Fruit fly (Drosophila melanogaster): ENCODE data around the gene CG13999.

The CG13999 gene

DNA sequence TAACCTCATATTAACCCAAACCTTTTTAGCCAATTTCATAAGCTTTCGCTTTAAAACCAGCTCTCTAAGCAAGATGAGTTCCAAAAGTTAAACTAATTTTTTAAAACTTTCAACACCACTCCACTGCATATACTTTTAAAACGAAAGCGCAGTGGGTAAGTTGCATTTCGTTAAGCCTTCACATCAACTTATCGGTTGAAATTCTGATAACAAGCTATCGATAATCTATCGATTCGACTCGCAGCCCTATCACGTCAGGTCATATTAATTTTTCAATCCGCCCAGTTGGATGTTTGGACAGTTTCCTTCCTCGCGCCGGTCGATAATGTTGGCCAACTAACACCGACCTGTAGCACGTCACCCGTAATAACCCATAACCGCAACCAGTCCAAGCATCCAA lies 29.8 kb upstream of the CG13999 start, which contains the start of gene ifc (continued):
- TF ChIP-seq Eip74EF (GFP tag; optimal IDR thresholded peaks at IDR 0.05) (peak in 1 of 2 experiments; percentile 53), CG4617 (GFP tag; optimal IDR thresholded peaks at IDR 0.05; ENCODE audit: borderline replicate concordance) (peak; percentile 61), CG8359 (GFP tag; optimal IDR thresholded peaks at IDR 0.05; ENCODE audit: borderline replicate concordance) (no peak), MESR4 (GFP tag; optimal IDR thresholded peaks at IDR 0.05) (peak; percentile 85), ind (GFP tag; optimal IDR thresholded peaks at IDR 0.05) (peak; percentile 55), Fer3 (tag; optimal IDR thresholded peaks at IDR 0.05) (peak; percentile 64), Ada2b (GFP tag; IDR thresholded peaks at IDR 0.05) (no peak), pum (GFP tag; optimal IDR thresholded peaks at IDR 0.05) (peak; percentile 36), Usf (GFP tag; optimal IDR thresholded peaks at IDR 0.05) (no peak), otp (GFP tag; IDR thresholded peaks at IDR 0.05) (no peak), CG12942 (GFP tag; optimal IDR thresholded peaks at IDR 0.05) (peak; percentile 45), vvl (GFP tag; IDR thresholded peaks at IDR 0.05) (no peak), sob (GFP tag; IDR thresholded peaks at IDR 0.05) (no peak), ase (GFP tag; IDR thresholded peaks at IDR 0.05) (no peak), usp (GFP tag; optimal IDR thresholded peaks at IDR 0.05) (no peak), CG30431 (GFP tag; optimal IDR thresholded peaks at IDR 0.05) (no peak), kah (GFP tag; optimal IDR thresholded peaks at IDR 0.05) (peak; percentile 18), ERR (GFP tag; optimal IDR thresholded peaks at IDR 0.05) (peak; percentile 69), vfl (GFP tag; optimal IDR thresholded peaks at IDR 0.05) (peak; percentile 62), CG15696 (tag; optimal IDR thresholded peaks at IDR 0.05) (peak; percentile 40), dmrt11E (tag; optimal IDR thresholded peaks at IDR 0.05) (peak; percentile 32), Rfx (GFP tag; IDR thresholded peaks at IDR 0.05) (no peak), da (GFP tag; optimal IDR thresholded peaks at IDR 0.05) (no peak), CG6654 (GFP tag; optimal IDR thresholded peaks at IDR 0.05) (no peak), eyg (GFP tag; optimal IDR thresholded peaks at IDR 0.05) (peak; percentile 53), tna (GFP tag; IDR thresholded peaks at IDR 0.05; ENCODE audit: partially characterized antibody) (no peak), CG3163 (GFP tag; optimal IDR thresholded peaks at IDR 0.05) (peak; percentile 51), Lhr (GFP tag; optimal IDR thresholded peaks at IDR 0.05) (peak; percentile 93), Sin3A (optimal IDR thresholded peaks at IDR 0.05) (peak; percentile 39), CG2120 (GFP tag; optimal IDR thresholded peaks at IDR 0.05) (peak; percentile 80), CG7745 (tag; optimal IDR thresholded peaks at IDR 0.05) (no peak), Dad (GFP tag; optimal IDR thresholded peaks at IDR 0.05) (peak; percentile 69), sisA (GFP tag; IDR thresholded peaks at IDR 0.05) (no peak), prd (optimal IDR thresholded peaks at IDR 0.05) (no peak), prd (GFP tag; IDR thresholded peaks at IDR 0.05) (no peak), Optix (GFP tag; IDR thresholded peaks at IDR 0.05) (no peak), B-H2 (GFP tag; optimal IDR thresholded peaks at IDR 0.05) (peak; percentile 76), Drgx (GFP tag; IDR thresholded peaks at IDR 0.05) (no peak), CG43689 (GFP tag; IDR thresholded peaks at IDR 0.05) (no peak), ap (GFP tag; IDR thresholded peaks at IDR 0.05) (no peak), CG14860 (GFP tag; IDR thresholded peaks at IDR 0.05; ENCODE audit: partially characterized antibody) (no peak), CG8281 (tag; optimal IDR thresholded peaks at IDR 0.05) (no peak), ttk (GFP tag; IDR thresholded peaks at IDR 0.05) (no peak), Bteb2 (GFP tag; optimal IDR thresholded peaks at IDR 0.05) (peak; percentile 47), CG6813 (GFP tag; optimal IDR thresholded peaks at IDR 0.05) (no peak), CG17385 (GFP tag; optimal IDR thresholded peaks at IDR 0.05) (peak; percentile 35), bowl (GFP tag; IDR thresholded peaks at IDR 0.05) (no peak), CG34376 (GFP tag; optimal IDR thresholded peaks at IDR 0.05) (peak; percentile 33), chif (GFP tag; optimal IDR thresholded peaks at IDR 0.05) (peak in 1 of 2 experiments; percentile 59), NC2β (GFP tag; optimal IDR thresholded peaks at IDR 0.05) (peak; percentile 55), CG8290 (GFP tag; optimal IDR thresholded peaks at IDR 0.05) (peak; percentile 89), CG8290 (tag; optimal IDR thresholded peaks at IDR 0.05) (peak; percentile 43 to 84), CG18011 (GFP tag; optimal IDR thresholded peaks at IDR 0.05) (peak; percentile 10)
